Fruit fly (Drosophila melanogaster): Measurements from ENCODE around the gene yellow-c.

Gene yellow-c

DNA sequence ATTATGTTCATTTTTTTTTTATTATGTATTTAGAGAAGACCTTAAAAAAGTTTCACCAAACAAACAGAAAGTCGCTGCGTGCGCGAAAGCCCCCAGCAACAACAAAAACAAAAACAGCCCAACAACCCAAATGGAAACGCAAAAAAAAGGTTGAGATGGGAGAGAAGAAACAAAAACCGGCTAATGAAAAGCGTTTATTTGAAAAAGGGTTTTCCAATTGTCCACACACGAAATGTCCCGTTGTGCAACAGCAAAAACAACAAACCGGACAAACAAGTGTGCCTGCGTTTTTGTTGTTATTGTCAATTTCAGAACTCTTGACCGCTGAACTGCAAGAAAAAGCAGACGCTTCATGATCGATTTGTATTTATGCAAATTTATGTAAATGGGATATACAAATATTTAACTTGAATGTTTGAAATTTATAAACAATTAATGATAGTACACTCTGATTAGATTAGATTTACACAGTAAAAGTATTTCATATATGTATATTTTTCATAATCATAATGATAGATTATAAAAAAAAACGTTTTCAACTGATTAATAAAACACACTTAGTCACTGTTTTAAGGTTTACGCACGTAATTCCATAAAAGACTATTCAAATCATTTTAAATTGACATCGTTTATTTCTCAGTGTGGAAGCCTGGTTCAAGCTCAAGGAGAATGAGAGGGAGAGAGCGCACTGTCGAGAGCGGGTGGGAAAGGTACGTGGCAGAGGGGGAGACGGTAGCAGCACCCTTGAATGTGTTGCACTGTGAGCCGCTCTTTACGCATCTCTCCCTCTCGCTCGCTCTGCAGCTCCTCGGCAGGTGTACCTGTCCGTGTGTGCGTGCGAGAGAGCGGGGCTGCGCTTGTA lies 21.4 kb downstream of the yellow-c start (continued):
- TF ChIP-seq hbn (GFP tag; IDR thresholded peaks at IDR 0.05; ENCODE audit: partially characterized antibody) (0 out of 2 replicates have a peak, but pooled peaks have one; percentile 21), ci (GFP tag; IDR thresholded peaks at IDR 0.05) (peak; percentile 83), CG12236 (GFP tag; optimal IDR thresholded peaks at IDR 0.05) (no peak), CG9876 (GFP tag; optimal IDR thresholded peaks at IDR 0.05) (no peak), phol (tag; optimal IDR thresholded peaks at IDR 0.05) (peak; percentile 88), CG4404 (GFP tag; IDR thresholded peaks at IDR 0.05) (peak; percentile 58), bigmax (GFP tag; optimal IDR thresholded peaks at IDR 0.05) (no peak), grau (tag; optimal IDR thresholded peaks at IDR 0.05) (peak; percentile 68), CG3065 (GFP tag; optimal IDR thresholded peaks at IDR 0.05) (peak; percentile 37), CG6791 (GFP tag; IDR thresholded peaks at IDR 0.05; ENCODE audit: partially characterized antibody) (no peak), Dek (tag; optimal IDR thresholded peaks at IDR 0.05) (peak; percentile 41), CG31365 (tag; optimal IDR thresholded peaks at IDR 0.05) (no peak), tup (GFP tag; optimal IDR thresholded peaks at IDR 0.05) (no peak), CG14710 (tag; optimal IDR thresholded peaks at IDR 0.05) (peak; percentile 91), CG3726 (GFP tag; IDR thresholded peaks at IDR 0.05) (peak; percentile 73; the same call in 1 of the 3 replicates), Mad (GFP tag; optimal IDR thresholded peaks at IDR 0.05) (peak; percentile 39), tll (GFP tag; optimal IDR thresholded peaks at IDR 0.05) (peak in 1 of 2 experiments; percentile 18), HLHmδ (GFP tag; optimal IDR thresholded peaks at IDR 0.05) (peak; percentile 70), HLH4C (GFP tag; IDR thresholded peaks at IDR 0.05; ENCODE audit: partially characterized antibody) (no peak), nmo (GFP tag; optimal IDR thresholded peaks at IDR 0.05) (peak; percentile 91), chm (GFP tag; IDR thresholded peaks at IDR 0.05) (peak; percentile 38), CG10654 (GFP tag; optimal IDR thresholded peaks at IDR 0.05) (peak; percentile 73), H15 (GFP tag; IDR thresholded peaks at IDR 0.05) (peak; percentile 63; the same call in 2 of the 3 replicates), Ptx1 (GFP tag; IDR thresholded peaks at IDR 0.05) (peak; percentile 79), CG42726 (GFP tag; IDR thresholded peaks at IDR 0.05; ENCODE audit: partially characterized antibody) (no peak), cad (GFP tag; optimal IDR thresholded peaks at IDR 0.05) (no peak), Dip2 (GFP tag; IDR thresholded peaks at IDR 0.05) (no peak), hb (GFP tag; IDR thresholded peaks at IDR 0.05; ENCODE audit: partially characterized antibody) (no peak), Oaz (GFP tag; IDR thresholded peaks at IDR 0.05) (0 out of 2 replicates have a peak, but pooled peaks have one; percentile 43), CG17612 (GFP tag; IDR thresholded peaks at IDR 0.05) (no peak), Fer1 (GFP tag; optimal IDR thresholded peaks at IDR 0.05) (peak; percentile 72), CrebB (tag; optimal IDR thresholded peaks at IDR 0.05) (peak; percentile 16), Meics (GFP tag; optimal IDR thresholded peaks at IDR 0.05) (peak; percentile 74), crol (GFP tag; IDR thresholded peaks at IDR 0.05) (peak; percentile 97), slou (GFP tag; optimal IDR thresholded peaks at IDR 0.05) (peak; percentile 14), ind (GFP tag; optimal IDR thresholded peaks at IDR 0.05) (peak; percentile 72), fd96Cb (tag; optimal IDR thresholded peaks at IDR 0.05) (peak; percentile 86), CG7786 (GFP tag; optimal IDR thresholded peaks at IDR 0.05) (no peak), CG7357 (GFP tag; IDR thresholded peaks at IDR 0.05) (peak; percentile 66; the same call in 1 of the 3 replicates), jigr1 (GFP tag; IDR thresholded peaks at IDR 0.05) (0 out of 3 replicates have a peak, but pooled peaks have one; percentile 29), Eip74EF (GFP tag; optimal IDR thresholded peaks at IDR 0.05) (peak in 1 of 2 experiments; percentile 84), CkIIα-i1 (GFP tag; IDR thresholded peaks at IDR 0.05) (no peak), Bdp1 (GFP tag; optimal IDR thresholded peaks at IDR 0.05) (no peak), CG31224 (GFP tag; IDR thresholded peaks at IDR 0.05) (peak; percentile 40; the same call in 1 of the 2 replicates), Dip3 (GFP tag; optimal IDR thresholded peaks at IDR 0.05) (peak; percentile 10), CG10565 (GFP tag; optimal IDR thresholded peaks at IDR 0.05) (no peak), CG12391 (tag; optimal IDR thresholded peaks at IDR 0.05) (peak; percentile 86), CG11085 (GFP tag; IDR thresholded peaks at IDR 0.05) (no peak)

Measured in whole organism, embryonic.